Worm (Caenorhabditis elegans) whole organism, midembryonic: ENCODE data around the gene F54D12.1.

Experiments
- T22C8.4 ChIP-seq: fragments of 200-800 bp; sonication (Bioruptor generic); IDR thresholded peaks from 2 replicates; pipeline ENCODE4 v1.3.6; 2022; ENCODE audit warnings: missing genetic modification characterization, missing compliant biosample characterization
- cog-1 ChIP-seq: sonication (generic microtip); optimal IDR thresholded peaks from 2 replicates; lab custom pipeline; 2016; ENCODE audit warnings: missing genetic modification characterization, missing compliant biosample characterization
- flt-1 ChIP-seq: fragments of 200-800 bp; sonication (Bioruptor generic); IDR thresholded peaks from 2 replicates; pipeline ENCODE4 v1.3.6; 2022; ENCODE audit warnings: missing genetic modification characterization, missing compliant biosample characterization
- klf-2 ChIP-seq: fragments of 200-800 bp; sonication (Bioruptor generic); conservative IDR thresholded peaks from 2 replicates; pipeline ENCODE4 v1.3.6; 2022; ENCODE audit warnings: missing genetic modification reagents, missing genetic modification characterization, missing compliant biosample characterization
- med-1 ChIP-seq: sonication (generic microtip); optimal IDR thresholded peaks from 2 replicates; lab custom pipeline; 2017; ENCODE audit warnings: missing genetic modification characterization, mild to moderate bottlenecking, missing compliant biosample characterization, antibody characterized with exemption, missing genetic modification reagents; ENCODE audit not compliant: insufficient read depth
- ref-1 ChIP-seq: fragments of 200-800 bp; sonication (Bioruptor generic); conservative IDR thresholded peaks from 2 replicates; pipeline ENCODE4 v1.3.6; 2022; ENCODE audit warnings: missing genetic modification reagents, missing genetic modification characterization, missing compliant biosample characterization
- tab-1 ChIP-seq: fragments of 200-800 bp; sonication (Bioruptor generic); IDR thresholded peaks from 2 replicates; pipeline ENCODE4 v1.3.6; 2022; ENCODE audit warnings: missing genetic modification characterization, missing compliant biosample characterization
- ztf-23 ChIP-seq: fragments of 200-800 bp; sonication (Bioruptor generic); IDR thresholded peaks from 2 replicates; pipeline ENCODE4 v1.3.6; 2022; ENCODE audit warnings: missing genetic modification reagents, missing genetic modification characterization, missing compliant biosample characterization
- ztf-29 ChIP-seq: fragments of 200-800 bp; sonication (Bioruptor generic); IDR thresholded peaks from 2 replicates; pipeline ENCODE4 v1.3.6; 2022; ENCODE audit warnings: missing genetic modification reagents, missing genetic modification characterization, missing compliant biosample characterization

F54D12.1 gene

ce11 chrII:1372966-1373365, 27.2 kb upstream of the F54D12.1 start:
- no peak for TF ChIP-seq flt-1 (GFP tag; lab: Robert Waterston, UW)
- no peak for TF ChIP-seq med-1 (GFP tag; lab: Kevin White, UChicago)
- no peak for TF ChIP-seq tab-1
- no peak for TF ChIP-seq ztf-23 (GFP tag; lab: Robert Waterston, UW)

ce11 chrII:1374486-1374885, 25.7 kb upstream of the F54D12.1 start:
- no peak for TF ChIP-seq med-1 (GFP tag; lab: Kevin White, UChicago)
- TF ChIP-seq T22C8.4 (GFP tag; lab: Robert Waterston, UW) = no peak
- TF ChIP-seq ztf-23 (GFP tag; lab: Robert Waterston, UW) = no peak
- TF ChIP-seq ztf-29 = no peak
- TF ChIP-seq klf-2 (GFP tag; lab: Robert Waterston, UW) = no peak
- TF ChIP-seq tab-1 = no peak
- no peak for TF ChIP-seq cog-1 (tag; lab: Kevin White, UChicago)
- TF ChIP-seq ref-1 (GFP tag; lab: Robert Waterston, UW) = no peak
- no peak for TF ChIP-seq flt-1 (GFP tag; lab: Robert Waterston, UW)

- TF ChIP-seq klf-2 (GFP tag; lab: Robert Waterston, UW) = no peak
- no peak for TF ChIP-seq tab-1
- no peak for TF ChIP-seq ztf-23 (GFP tag; lab: Robert Waterston, UW)
- TF ChIP-seq cog-1 (tag; lab: Kevin White, UChicago) = no peak
- no peak for TF ChIP-seq flt-1 (GFP tag; lab: Robert Waterston, UW)
- no peak for TF ChIP-seq ref-1 (GFP tag; lab: Robert Waterston, UW)
- TF ChIP-seq T22C8.4 (GFP tag; lab: Robert Waterston, UW) = no peak
- TF ChIP-seq ztf-29 = no peak
- no peak for TF ChIP-seq med-1 (GFP tag; lab: Kevin White, UChicago)
Observed at ce11 chrII:1374889-1375288, 25.3 kb upstream of the F54D12.1 start, which contains the start of gene rog-1. Gene rog-1 (minus strand): TSS chrII:1374989.

ce11 chrII:1375627-1376026, 24.6 kb upstream of the F54D12.1 start:
- no peak for TF ChIP-seq ztf-23 (GFP tag; lab: Robert Waterston, UW)
- TF ChIP-seq cog-1 (tag; lab: Kevin White, UChicago) = no peak
- TF ChIP-seq med-1 (GFP tag; lab: Kevin White, UChicago) = no peak
- TF ChIP-seq klf-2 (GFP tag; lab: Robert Waterston, UW) = no peak
- TF ChIP-seq T22C8.4 (GFP tag; lab: Robert Waterston, UW) = no peak
- TF ChIP-seq tab-1 = no peak

ce11 chrII:1376795-1377194, 23.4 kb upstream of the F54D12.1 start:
- TF ChIP-seq T22C8.4 (GFP tag; lab: Robert Waterston, UW) (no peak), ztf-29 (no peak), flt-1 (GFP tag; lab: Robert Waterston, UW) (no peak), ref-1 (GFP tag; lab: Robert Waterston, UW) (no peak)

ce11 chrII:1378259-1378658, 21.9 kb upstream of the F54D12.1 start, which contains the start of gene F54D12.10:
Gene F54D12.10 (minus strand): TSS chrII:1378359.
- TF ChIP-seq tab-1 (no peak), ztf-23 (GFP tag; lab: Robert Waterston, UW) (no peak), ztf-29 (no peak), med-1 (GFP tag; lab: Kevin White, UChicago) (no peak), cog-1 (tag; lab: Kevin White, UChicago) (no peak), flt-1 (GFP tag; lab: Robert Waterston, UW) (no peak), ref-1 (GFP tag; lab: Robert Waterston, UW) (no peak), T22C8.4 (GFP tag; lab: Robert Waterston, UW) (no peak), klf-2 (GFP tag; lab: Robert Waterston, UW) (no peak)

ce11 chrII:1381618-1382017, 18.6 kb upstream of the F54D12.1 start, which contains the start of gene F54D12.9:
Gene F54D12.9 (minus strand): TSS chrII:1381718.
- TF ChIP-seq ztf-29 (no peak), ztf-23 (GFP tag; lab: Robert Waterston, UW) (no peak), med-1 (GFP tag; lab: Kevin White, UChicago) (no peak)

ce11 chrII:1385280-1385679, 14.9 kb upstream of the F54D12.1 start, which contains the start of gene F54D12.7:
Gene F54D12.7 (minus strand): TSS chrII:1385380.
- no peak for TF ChIP-seq tab-1
- no peak for TF ChIP-seq klf-2 (GFP tag; lab: Robert Waterston, UW)
- no peak for TF ChIP-seq ztf-23 (GFP tag; lab: Robert Waterston, UW)
- TF ChIP-seq ref-1 (GFP tag; lab: Robert Waterston, UW) = no peak
- no peak for TF ChIP-seq ztf-29
- TF ChIP-seq med-1 (GFP tag; lab: Kevin White, UChicago) = no peak
- no peak for TF ChIP-seq flt-1 (GFP tag; lab: Robert Waterston, UW)

- TF ChIP-seq flt-1 (GFP tag; lab: Robert Waterston, UW) (no peak), tab-1 (no peak), ztf-23 (GFP tag; lab: Robert Waterston, UW) (no peak), klf-2 (GFP tag; lab: Robert Waterston, UW) (no peak), ref-1 (GFP tag; lab: Robert Waterston, UW) (no peak), cog-1 (tag; lab: Kevin White, UChicago) (no peak), med-1 (GFP tag; lab: Kevin White, UChicago) (no peak), ztf-29 (no peak), T22C8.4 (GFP tag; lab: Robert Waterston, UW) (no peak)
Observed at ce11 chrII:1386478-1386877, 13.7 kb upstream of the F54D12.1 start, which contains the start of gene aat-7. Gene aat-7 (plus strand): TSS chrII:1386870.

- TF ChIP-seq flt-1 (GFP tag; lab: Robert Waterston, UW) (no peak), ztf-23 (GFP tag; lab: Robert Waterston, UW) (no peak), ref-1 (GFP tag; lab: Robert Waterston, UW) (no peak), cog-1 (tag; lab: Kevin White, UChicago) (no peak), med-1 (GFP tag; lab: Kevin White, UChicago) (no peak), ztf-29 (no peak), klf-2 (GFP tag; lab: Robert Waterston, UW) (no peak), T22C8.4 (GFP tag; lab: Robert Waterston, UW) (no peak), tab-1 (no peak)
Observed at ce11 chrII:1397703-1398102, 2.5 kb upstream of the F54D12.1 start, which contains the start of gene F54D12.8. Gene F54D12.8 (minus strand): TSS chrII:1398038.
